Fruit fly (Drosophila melanogaster): ENCODE results near the gene mtDNA-helicase.

mtDNA-helicase gene

DNA sequence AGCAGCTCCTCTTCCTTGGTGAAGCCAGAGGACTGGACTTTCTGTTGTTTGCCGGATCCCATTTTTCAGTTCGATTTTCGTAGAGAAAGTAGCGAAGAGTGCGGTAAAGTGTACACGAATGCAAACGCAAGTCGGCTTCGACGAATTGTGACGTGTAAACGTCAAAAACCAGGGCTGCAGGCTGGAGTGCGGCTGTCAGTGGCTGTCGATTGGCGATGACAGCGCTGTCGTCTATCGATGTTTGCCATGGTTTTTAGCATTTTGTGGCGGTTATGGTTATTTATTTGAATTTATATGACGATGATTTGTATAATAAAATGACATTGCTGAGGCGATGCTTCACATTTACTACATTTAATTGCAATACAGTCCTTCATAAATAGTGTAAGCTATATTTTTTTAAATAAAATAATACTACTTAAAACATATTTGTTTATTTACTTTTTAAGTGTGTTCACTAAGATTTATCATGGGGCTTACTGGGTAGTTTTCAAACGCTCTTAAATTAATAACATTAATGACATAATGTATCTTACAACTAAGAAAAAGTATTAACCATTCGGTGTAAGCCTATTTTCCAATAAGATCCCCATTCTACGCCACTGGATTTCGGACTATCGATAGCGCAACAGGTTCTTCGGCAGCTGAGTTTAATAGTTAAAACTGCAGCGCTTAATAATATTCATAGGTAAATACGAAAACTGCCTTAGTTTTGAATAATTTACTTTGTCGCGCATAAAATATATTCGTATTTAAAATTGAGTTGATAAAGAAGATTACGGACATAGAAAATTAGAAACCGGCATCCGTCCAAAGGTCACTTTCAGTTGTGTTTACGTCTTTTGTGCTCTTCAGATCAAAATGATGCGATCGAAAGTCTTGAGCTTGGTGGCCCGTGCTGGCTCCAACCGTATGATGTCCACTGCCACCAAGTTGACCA, 25.0 kb upstream of the mtDNA-helicase start, which contains the start of the genes CG5885 and CG4598 (continued):
- TF ChIP-seq CG4617 (GFP tag; optimal IDR thresholded peaks at IDR 0.05; ENCODE audit: borderline replicate concordance): peak; percentile 48
- no peak for TF ChIP-seq Side (GFP tag; optimal IDR thresholded peaks at IDR 0.05)
- TF ChIP-seq gcm (GFP tag; optimal IDR thresholded peaks at IDR 0.05): peak; percentile 38
- no peak for TF ChIP-seq cad (GFP tag; optimal IDR thresholded peaks at IDR 0.05)
- peak; percentile 80 for TF ChIP-seq lilli (GFP tag; optimal IDR thresholded peaks at IDR 0.05)
- 0 out of 2 replicates have a peak, but pooled peaks have one; percentile 19 for TF ChIP-seq wor (GFP tag; IDR thresholded peaks at IDR 0.05)
- peak; percentile 80 for TF ChIP-seq kay (GFP tag; optimal IDR thresholded peaks at IDR 0.05)
- TF ChIP-seq CHES-1-like (GFP tag; optimal IDR thresholded peaks at IDR 0.05): no peak
- TF ChIP-seq CG31224 (GFP tag; IDR thresholded peaks at IDR 0.05): no peak
- no peak for TF ChIP-seq fd64A (GFP tag; optimal IDR thresholded peaks at IDR 0.05)
- peak; percentile 64 for TF ChIP-seq CG14710 (tag; optimal IDR thresholded peaks at IDR 0.05)
- TF ChIP-seq CG9215 (GFP tag; IDR thresholded peaks at IDR 0.05): 0 out of 2 replicates have a peak, but pooled peaks have one; percentile 13
- no peak; the same call in 1 of the 2 replicates for TF ChIP-seq HLH3B (GFP tag; IDR thresholded peaks at IDR 0.05)
- TF ChIP-seq CG1792 (GFP tag; optimal IDR thresholded peaks at IDR 0.05): no peak
- peak; percentile 42 for TF ChIP-seq psq (GFP tag; optimal IDR thresholded peaks at IDR 0.05)
- peak; percentile 65 for TF ChIP-seq dmrt99B (tag; optimal IDR thresholded peaks at IDR 0.05)
- no peak for TF ChIP-seq seq (GFP tag; IDR thresholded peaks at IDR 0.05)
- TF ChIP-seq CG8478 (optimal IDR thresholded peaks at IDR 0.05): no peak
- TF ChIP-seq Mrtf (GFP tag; IDR thresholded peaks at IDR 0.05): peak; percentile 65; the same call in 2 of the 3 replicates
- 0 out of 2 replicates have a peak, but pooled peaks have one; percentile 37 for TF ChIP-seq CG2129 (GFP tag; IDR thresholded peaks at IDR 0.05; ENCODE audit: partially characterized antibody)
- TF ChIP-seq CG17361 (GFP tag; IDR thresholded peaks at IDR 0.05): peak; percentile 77
- TF ChIP-seq org-1 (GFP tag; optimal IDR thresholded peaks at IDR 0.05): no peak
- TF ChIP-seq gt (GFP tag; IDR thresholded peaks at IDR 0.05): no peak
- peak; percentile 19 for TF ChIP-seq pho (GFP tag; optimal IDR thresholded peaks at IDR 0.05)
- peak; percentile 78 for TF ChIP-seq CG1603 (tag; optimal IDR thresholded peaks at IDR 0.05)
- no peak for TF ChIP-seq da (GFP tag; optimal IDR thresholded peaks at IDR 0.05)
- TF ChIP-seq CG4707 (GFP tag; optimal IDR thresholded peaks at IDR 0.05): no peak
- peak; percentile 68 for TF ChIP-seq CG8388 (GFP tag; optimal IDR thresholded peaks at IDR 0.05)
- TF ChIP-seq Lim3 (GFP tag; IDR thresholded peaks at IDR 0.05): no peak
- no peak for TF ChIP-seq hkb (optimal IDR thresholded peaks at IDR 0.05)
- TF ChIP-seq hkb (GFP tag; IDR thresholded peaks at IDR 0.05): peak; percentile 84
- no peak for TF ChIP-seq Spps (tag; optimal IDR thresholded peaks at IDR 0.05)
- 0 out of 2 replicates have a peak, but pooled peaks have one; percentile 28 for TF ChIP-seq CG11696 (GFP tag; IDR thresholded peaks at IDR 0.05)
- peak; percentile 77 for TF ChIP-seq CG30403 (GFP tag; optimal IDR thresholded peaks at IDR 0.05)
- TF ChIP-seq CrebB (tag; optimal IDR thresholded peaks at IDR 0.05): peak; percentile 59
- no peak for TF ChIP-seq pum (GFP tag; optimal IDR thresholded peaks at IDR 0.05)
- peak; percentile 40 for TF ChIP-seq maf-S (GFP tag; optimal IDR thresholded peaks at IDR 0.05)
- TF ChIP-seq zf30C (GFP tag; optimal IDR thresholded peaks at IDR 0.05): no peak
- TF ChIP-seq Xbp1 (GFP tag; optimal IDR thresholded peaks at IDR 0.05): peak; percentile 81
- TF ChIP-seq BtbVII (GFP tag; optimal IDR thresholded peaks at IDR 0.05): peak; percentile 52
- peak; percentile 32 for TF ChIP-seq CG13624 (GFP tag; optimal IDR thresholded peaks at IDR 0.05)
- TF ChIP-seq lov (optimal IDR thresholded peaks at IDR 0.05): no peak
- no peak for TF ChIP-seq lov (GFP tag; IDR thresholded peaks at IDR 0.05)
- peak; percentile 37; the same call in 1 of the 2 replicates for TF ChIP-seq esg (GFP tag; conservative IDR thresholded peaks at IDR 0.05)
- peak; percentile 82 for TF ChIP-seq Sry-δ (GFP tag; optimal IDR thresholded peaks at IDR 0.05)
- peak; percentile 47 for TF ChIP-seq CG9797 (GFP tag; optimal IDR thresholded peaks at IDR 0.05)
- TF ChIP-seq CG18619 (GFP tag; optimal IDR thresholded peaks at IDR 0.05): peak; percentile 69
- TF ChIP-seq btn (GFP tag; optimal IDR thresholded peaks at IDR 0.05): no peak
- peak in 1 of 2 experiments; percentile 55 for TF ChIP-seq crp (GFP tag; optimal IDR thresholded peaks at IDR 0.05)
- no peak for TF ChIP-seq h (optimal IDR thresholded peaks at IDR 0.05)

Measured in whole organism, embryonic.